Worm (Caenorhabditis elegans): ENCODE data around the gene D1086.6.

Gene D1086.6

ce11 chrV:14083970-14084369 is 4.4 kb downstream of the D1086.6 start, which contains the start of gene D1086.7:
Gene D1086.7 (plus strand): TSS chrV:14084270.
- TF ChIP-seq alr-1 (tag; optimal IDR thresholded peaks at IDR 0.05; ENCODE audit: borderline replicate concordance) = no peak
- no peak for TF ChIP-seq unc-30 (tag; optimal IDR thresholded peaks at IDR 0.05)
- no peak for TF ChIP-seq ztf-4 (tag; optimal IDR thresholded peaks at IDR 0.05)
- TF ChIP-seq sptf-1 (tag; optimal IDR thresholded peaks at IDR 0.05) = no peak

- no peak for TF ChIP-seq unc-62 (GFP tag; optimal IDR thresholded peaks at IDR 0.05)
- no peak for TF ChIP-seq lsy-2 (tag; optimal IDR thresholded peaks at IDR 0.05)
- TF ChIP-seq fos-1 (tag; optimal IDR thresholded peaks at IDR 0.05) = no peak
- TF ChIP-seq nhr-77 (tag; optimal IDR thresholded peaks at IDR 0.05) = no peak
- TF ChIP-seq egl-27 (tag; optimal IDR thresholded peaks at IDR 0.05) = no peak
Observed at ce11 chrV:14085589-14085988, 6.0 kb downstream of the D1086.6 start, which contains the start of gene D1086.18. Gene D1086.18 (plus strand): TSS chrV:14085889.

ce11 chrV:14088051-14088450 is 8.4 kb downstream of the D1086.6 start, which contains the start of gene D1086.19:
Gene D1086.19 (plus strand): TSS chrV:14088351.
- TF ChIP-seq nhr-20 (tag; optimal IDR thresholded peaks at IDR 0.05) = no peak
- no peak for TF ChIP-seq lin-35 (GFP tag; optimal IDR thresholded peaks at IDR 0.05)
- TF ChIP-seq ama-1 (optimal IDR thresholded peaks at IDR 0.05) = no peak
- TF ChIP-seq tbx-2 (tag; optimal IDR thresholded peaks at IDR 0.05) = no peak
- TF ChIP-seq egl-27 (tag; optimal IDR thresholded peaks at IDR 0.05) = no peak
- no peak for TF ChIP-seq egl-13 (tag; optimal IDR thresholded peaks at IDR 0.05)
- TF ChIP-seq mef-2 (tag; optimal IDR thresholded peaks at IDR 0.05) = no peak
- no peak for TF ChIP-seq jun-1 (tag; optimal IDR thresholded peaks at IDR 0.05)
- TF ChIP-seq ceh-90 (tag; optimal IDR thresholded peaks at IDR 0.05) = no peak
- TF ChIP-seq nhr-19 (GFP tag; conservative IDR thresholded peaks at IDR 0.05) = no peak

ce11 chrV:14090309-14090967 is 10.8 kb downstream of the D1086.6 start, which contains the start of the genes D1086.5 and him-5:
Gene D1086.5 (minus strand): TSS chrV:14090359.
Gene him-5 (plus strand): TSS chrV:14090426.
- TF ChIP-seq unc-130 (tag; optimal IDR thresholded peaks at IDR 0.05) = peak; percentile 8
- TF ChIP-seq nhr-85 (tag) = no peak
- peak; percentile 17 for TF ChIP-seq rnt-1 (tag; optimal IDR thresholded peaks at IDR 0.05)
- TF ChIP-seq mdl-1 (tag; optimal IDR thresholded peaks at IDR 0.05) = no peak
- no peak for TF ChIP-seq unc-98 (GFP tag; IDR thresholded peaks at IDR 0.05)
- no peak for TF ChIP-seq efl-3 (GFP tag; optimal IDR thresholded peaks at IDR 0.05)
- no peak for TF ChIP-seq tbx-2 (tag; optimal IDR thresholded peaks at IDR 0.05)

ce11 chrV:14092403-14092802 is 12.8 kb downstream of the D1086.6 start, which contains the start of gene D1086.3:
Gene D1086.3 (plus strand): TSS chrV:14092792.
- no peak for TF ChIP-seq sup-37 (GFP tag; optimal IDR thresholded peaks at IDR 0.05)
- no peak for TF ChIP-seq hlh-4 (tag; optimal IDR thresholded peaks at IDR 0.05)
- TF ChIP-seq nhr-84 (tag; optimal IDR thresholded peaks at IDR 0.05) = no peak
- peak; percentile 87 for TF ChIP-seq nhr-85 (tag)
- no peak for TF ChIP-seq ces-1 (GFP tag; optimal IDR thresholded peaks at IDR 0.05)
- no peak for TF ChIP-seq irx-1 (tag; optimal IDR thresholded peaks at IDR 0.05)
- TF ChIP-seq lin-13 (GFP tag; optimal IDR thresholded peaks at IDR 0.05) = no peak
- no peak for TF ChIP-seq nhr-77 (tag; optimal IDR thresholded peaks at IDR 0.05)
- no peak for TF ChIP-seq fkh-10 (GFP tag; optimal IDR thresholded peaks at IDR 0.05)
- no peak for TF ChIP-seq ceh-88 (GFP tag; IDR thresholded peaks at IDR 0.05)
- TF ChIP-seq skn-1 (tag; optimal IDR thresholded peaks at IDR 0.05) = no peak
- no peak for TF ChIP-seq lin-35 (GFP tag; optimal IDR thresholded peaks at IDR 0.05)
- peak; percentile 4 for TF ChIP-seq mep-1 (tag; optimal IDR thresholded peaks at IDR 0.05)
- no peak for TF ChIP-seq nhr-12 (tag; optimal IDR thresholded peaks at IDR 0.05)
- TF ChIP-seq vab-15 (tag; optimal IDR thresholded peaks at IDR 0.05) = no peak
- TF ChIP-seq unc-130 (tag; optimal IDR thresholded peaks at IDR 0.05) = no peak
- no peak for TF ChIP-seq zag-1 (tag; optimal IDR thresholded peaks at IDR 0.05)
- no peak for TF ChIP-seq ceh-63 (GFP tag; optimal IDR thresholded peaks at IDR 0.05)
- peak; percentile 51 for TF ChIP-seq nhr-20 (tag; optimal IDR thresholded peaks at IDR 0.05)
- peak; percentile 65 for TF ChIP-seq swsn-7 (tag; optimal IDR thresholded peaks at IDR 0.05)
- TF ChIP-seq elt-2 (tag; optimal IDR thresholded peaks at IDR 0.05) = peak; percentile 55
- peak; percentile 17 to 47 for TF ChIP-seq efl-1 (optimal IDR thresholded peaks at IDR 0.05)
- TF ChIP-seq efl-1 (GFP tag; optimal IDR thresholded peaks at IDR 0.05 in 1 of 2) = peak in 1 of 2 experiments; percentile 92
- peak; percentile 82 for TF ChIP-seq rnt-1 (tag; optimal IDR thresholded peaks at IDR 0.05)
- no peak for TF ChIP-seq C04F5.9 (tag; optimal IDR thresholded peaks at IDR 0.05)
- no peak for TF ChIP-seq pag-3 (tag; optimal IDR thresholded peaks at IDR 0.05; ENCODE audit: borderline replicate concordance, insufficient read depth)
- TF ChIP-seq nhr-76 (tag; optimal IDR thresholded peaks at IDR 0.05) = no peak
